Worm (Caenorhabditis elegans) whole organism, L1 larva: ENCODE data around the gene unc-49.

Experiments
- blmp-1 ChIP-seq: fragments of 150-350 bp; optimal IDR thresholded peaks from 2 replicates; lab custom pipeline; 2014; ENCODE audit warnings: missing biosample characterization, missing genetic modification characterization
- ceh-8 ChIP-seq: fragments of 200-800 bp; sonication (Bioruptor generic); optimal IDR thresholded peaks from 2 replicates; lab custom pipeline; 2018; ENCODE audit warnings: mild to moderate bottlenecking, missing genetic modification characterization, moderate library complexity, missing compliant biosample characterization
- fos-1 ChIP-seq: fragments of 150-350 bp; optimal IDR thresholded peaks from 2 replicates; lab custom pipeline; 2014; ENCODE audit warnings: missing biosample characterization, missing genetic modification characterization
- hlh-4 ChIP-seq: sonication (generic microtip); optimal IDR thresholded peaks from 2 replicates; lab custom pipeline; 2016; ENCODE audit warnings: mild to moderate bottlenecking, missing genetic modification characterization, missing compliant biosample characterization
- hpl-2 ChIP-seq: fragments of 150-350 bp; optimal IDR thresholded peaks from 2 replicates; lab custom pipeline; 2014; ENCODE audit warnings: missing biosample characterization, missing genetic modification reagents, missing genetic modification characterization
- lin-35 ChIP-seq, 2 experiments: fragments of 150-350 bp; optimal IDR thresholded peaks; 2 replicates each; lab custom pipeline; 2014; ENCODE audit warnings: missing biosample characterization in 2 of 2, missing genetic modification characterization in 2 of 2, missing genetic modification reagents in 2 of 2
- mdl-1 ChIP-seq, 2 experiments: fragments of 150-350 bp; optimal IDR thresholded peaks; 2 replicates each; lab custom pipeline; 2014 to 2017; ENCODE audit warnings: missing biosample characterization in 2 of 2, missing genetic modification characterization in 2 of 2, inconsistent platforms in 1 of 2
- nhr-77 ChIP-seq: fragments of 150-350 bp; optimal IDR thresholded peaks from 2 replicates; lab custom pipeline; 2014; ENCODE audit warnings: missing biosample characterization, missing genetic modification characterization
- snpc-4 ChIP-seq: fragments of 150-350 bp; optimal IDR thresholded peaks from 2 replicates; lab custom pipeline; 2014; ENCODE audit warnings: missing biosample characterization, missing genetic modification characterization
- unc-98 ChIP-seq: fragments of 200-800 bp; sonication (Bioruptor generic); IDR thresholded peaks from 2 replicates; pipeline ENCODE4 v1.3.6; 2022; ENCODE audit warnings: missing genetic modification characterization, missing compliant biosample characterization

- no peak for TF ChIP-seq blmp-1 (tag; lab: Kevin White, UChicago)
- no peak for TF ChIP-seq lin-35 (GFP tag; optimal IDR thresholded peaks at IDR 0.05; lab: Kevin White, UChicago)
- no peak for TF ChIP-seq snpc-4 (tag; lab: Kevin White, UChicago)
- no peak for TF ChIP-seq hpl-2 (GFP tag; lab: Kevin White, UChicago)
- TF ChIP-seq ceh-8 (GFP tag; lab: Kevin White, UChicago) = no peak
- no peak for TF ChIP-seq fos-1 (tag; lab: Kevin White, UChicago)
- TF ChIP-seq nhr-77 (tag; lab: Kevin White, UChicago) = no peak
- TF ChIP-seq mdl-1 (tag; optimal IDR thresholded peaks at IDR 0.05; lab: Kevin White, UChicago) = no peak
- TF ChIP-seq unc-98 = no peak
- TF ChIP-seq hlh-4 (tag; lab: Kevin White, UChicago) = no peak
Measured at ce11 chrIII:10520523-10520922, at the start of gene unc-49.
